Fruit fly (Drosophila melanogaster) whole organism, embryonic: Measurements from ENCODE around the gene CG9222.

Experiments
- ATbp ChIP-seq: fragments of 200-800 bp; sonication (Bioruptor generic); optimal IDR thresholded peaks from 2 replicates; lab custom pipeline; 2017; ENCODE audit warnings: missing biosample characterization, mild to moderate bottlenecking, missing genetic modification characterization, missing genetic modification reagents
- Adf1 ChIP-seq: fragments of 200-800 bp; sonication (Bioruptor generic); IDR thresholded peaks from 2 replicates; pipeline ENCODE4 v1.3.6; 2022; ENCODE audit warnings: missing biosample characterization, missing genetic modification characterization
- B-H2 ChIP-seq: fragments of 200-800 bp; sonication (Bioruptor generic); optimal IDR thresholded peaks from 2 replicates; lab custom pipeline; 2018; ENCODE audit warnings: missing biosample characterization, mild to moderate bottlenecking, missing genetic modification characterization
- CG10543 ChIP-seq: fragments of 200-800 bp; sonication (Bioruptor generic); optimal IDR thresholded peaks from 3 replicates; lab custom pipeline; 2017; ENCODE audit warnings: missing biosample characterization, mild to moderate bottlenecking, missing genetic modification characterization, moderate library complexity
- CG11504 ChIP-seq: fragments of 200-800 bp; sonication (Bioruptor generic); optimal IDR thresholded peaks from 3 replicates; lab custom pipeline; 2019; ENCODE audit warnings: missing biosample characterization, mild to moderate bottlenecking, missing genetic modification characterization, moderate library complexity
- CG11695 ChIP-seq: fragments of 200-800 bp; sonication (Bioruptor generic); IDR thresholded peaks from 3 replicates; pipeline ENCODE4 v1.3.6; 2022; ENCODE audit warnings: missing biosample characterization, missing genetic modification characterization
- CG12071 ChIP-seq: fragments of 200-800 bp; sonication (Bioruptor generic); optimal IDR thresholded peaks from 3 replicates; lab custom pipeline; 2018; ENCODE audit warnings: missing biosample characterization, mild to moderate bottlenecking, missing genetic modification characterization
- CG12104 ChIP-seq: fragments of 200-800 bp; sonication (Bioruptor generic); optimal IDR thresholded peaks from 3 replicates; lab custom pipeline; 2016; ENCODE audit warnings: missing biosample characterization, missing genetic modification characterization
- CG12769 ChIP-seq: fragments of 200-800 bp; sonication (Bioruptor generic); optimal IDR thresholded peaks from 2 replicates; lab custom pipeline; 2019; ENCODE audit warnings: missing biosample characterization, mild to moderate bottlenecking, missing genetic modification characterization, moderate library complexity
- CG13287 ChIP-seq: fragments of 200-800 bp; sonication (Bioruptor generic); IDR thresholded peaks from 2 replicates; pipeline ENCODE4 v1.3.6; 2022; ENCODE audit warnings: missing biosample characterization, missing genetic modification characterization; ENCODE audit not compliant: partially characterized antibody
- CG14014 ChIP-seq: fragments of 200-800 bp; sonication (Bioruptor generic); IDR thresholded peaks from 2 replicates; pipeline ENCODE4 v1.3.6; 2022; ENCODE audit warnings: missing biosample characterization, missing genetic modification characterization
- CG14710 ChIP-seq: fragments of 200-800 bp; sonication (Bioruptor generic); optimal IDR thresholded peaks from 3 replicates; lab custom pipeline; 2019; ENCODE audit warnings: missing biosample characterization, mild to moderate bottlenecking, missing genetic modification characterization, moderate library complexity
- CG1529 ChIP-seq: fragments of 200-800 bp; sonication (Bioruptor generic); optimal IDR thresholded peaks from 3 replicates; lab custom pipeline; 2018; ENCODE audit warnings: missing biosample characterization, missing genetic modification characterization
- CG15514 ChIP-seq: fragments of 200-800 bp; sonication (Bioruptor generic); optimal IDR thresholded peaks from 3 replicates; lab custom pipeline; 2017; ENCODE audit warnings: missing biosample characterization, missing genetic modification characterization, mild to moderate bottlenecking, moderate library complexity, missing genetic modification reagents
- CG16815 ChIP-seq: fragments of 200-800 bp; sonication (Bioruptor generic); optimal IDR thresholded peaks from 3 replicates; lab custom pipeline; 2017; ENCODE audit warnings: missing biosample characterization, mild to moderate bottlenecking, missing genetic modification characterization
- CG18262 ChIP-seq: fragments of 200-800 bp; optimal IDR thresholded peaks from 3 replicates; lab custom pipeline; 2019; ENCODE audit warnings: missing biosample characterization, mild to moderate bottlenecking, missing genetic modification characterization, moderate library complexity
- CG2199 ChIP-seq: fragments of 200-800 bp; sonication (Bioruptor generic); IDR thresholded peaks from 3 replicates; pipeline ENCODE4 v1.3.6; 2022; ENCODE audit warnings: missing biosample characterization, missing genetic modification characterization
- CG2202 ChIP-seq: fragments of 200-800 bp; sonication (Bioruptor generic); optimal IDR thresholded peaks from 2 replicates; lab custom pipeline; 2018; ENCODE audit warnings: missing biosample characterization, mild to moderate bottlenecking, missing genetic modification characterization
- CG6175 ChIP-seq: fragments of 200-800 bp; sonication (Bioruptor generic); IDR thresholded peaks from 3 replicates; pipeline ENCODE4 v1.3.6; 2022; ENCODE audit warnings: missing biosample characterization, missing genetic modification characterization
- CG7271 ChIP-seq: fragments of 200-800 bp; sonication (Bioruptor generic); optimal IDR thresholded peaks from 2 replicates; lab custom pipeline; 2018; ENCODE audit warnings: missing biosample characterization, mild to moderate bottlenecking, missing genetic modification characterization, moderate library complexity
- CG7556 ChIP-seq: fragments of 200-800 bp; sonication (Bioruptor generic); optimal IDR thresholded peaks from 2 replicates; lab custom pipeline; 2017; ENCODE audit warnings: missing biosample characterization, mild to moderate bottlenecking, missing genetic modification characterization
- CG8359 ChIP-seq: fragments of 200-800 bp; sonication (Bioruptor generic); optimal IDR thresholded peaks from 2 replicates; lab custom pipeline; 2017; ENCODE audit warnings: missing biosample characterization, mild to moderate bottlenecking, missing genetic modification characterization, borderline replicate concordance
- Dbx ChIP-seq: fragments of 200-800 bp; sonication (Bioruptor generic); IDR thresholded peaks from 3 replicates; pipeline ENCODE4 v1.3.6; 2022; ENCODE audit warnings: missing biosample characterization, missing genetic modification characterization
- Deaf1 ChIP-seq: fragments of 200-800 bp; optimal IDR thresholded peaks from 3 replicates; lab custom pipeline; 2019; ENCODE audit warnings: missing biosample characterization, mild to moderate bottlenecking, missing genetic modification characterization, moderate library complexity
- Dek ChIP-seq: fragments of 200-800 bp; sonication (Bioruptor generic); optimal IDR thresholded peaks from 3 replicates; lab custom pipeline; 2019; ENCODE audit warnings: missing biosample characterization, mild to moderate bottlenecking, missing genetic modification characterization, moderate library complexity
- Eip74EF ChIP-seq, 2 experiments: fragments of 200-800 bp in 1 of 2; fragments of >200 bp in 1 of 2; sonication (Bioruptor generic) in 1 of 2; optimal IDR thresholded peaks; 2 replicates each; lab custom pipeline; 2017 to 2019; ENCODE audit warnings: missing biosample characterization in 2 of 2, missing genetic modification characterization in 2 of 2, mild to moderate bottlenecking in 1 of 2, moderate library complexity in 1 of 2
- Hand ChIP-seq: fragments of 200-800 bp; sonication (Bioruptor generic); optimal IDR thresholded peaks from 2 replicates; lab custom pipeline; 2017; ENCODE audit warnings: mild to moderate bottlenecking, missing biosample characterization, missing genetic modification reagents, missing genetic modification characterization
- Hmr ChIP-seq: fragments of 200-800 bp; sonication (Bioruptor generic); optimal IDR thresholded peaks from 3 replicates; lab custom pipeline; 2017; ENCODE audit warnings: mild to moderate bottlenecking, missing biosample characterization, missing genetic modification reagents, missing genetic modification characterization
- Poxn ChIP-seq: fragments of 200-800 bp; sonication (Bioruptor generic); IDR thresholded peaks from 2 replicates; pipeline ENCODE4 v1.3.6; 2022; ENCODE audit warnings: missing biosample characterization, missing genetic modification characterization
- Trl ChIP-seq, 3 experiments: fragments of >200 bp in 2 of 3; fragments of 200-800 bp in 1 of 3; sonication (Bioruptor generic) in 1 of 3; optimal IDR thresholded peaks; 2 replicates in 1 of 3; 3 replicates in 2 of 3; lab custom pipeline; 2016 to 2017; ENCODE audit warnings: missing biosample characterization in 1 of 3, missing genetic modification characterization in 1 of 3
- ase ChIP-seq: fragments of 200-800 bp; sonication (Bioruptor generic); IDR thresholded peaks from 3 replicates; pipeline ENCODE4 v1.3.6; 2022; ENCODE audit warnings: missing biosample characterization, missing genetic modification characterization
- cwo ChIP-seq: fragments of 200-800 bp; sonication (Bioruptor generic); optimal IDR thresholded peaks from 3 replicates; lab custom pipeline; 2017; ENCODE audit warnings: missing biosample characterization, missing genetic modification characterization, mild to moderate bottlenecking, moderate library complexity, missing genetic modification reagents
- emc ChIP-seq: fragments of 200-800 bp; sonication (Bioruptor generic); optimal IDR thresholded peaks from 2 replicates; lab custom pipeline; 2016; ENCODE audit warnings: missing biosample characterization, missing genetic modification characterization
- exex ChIP-seq: fragments of 200-800 bp; sonication (Bioruptor generic); optimal IDR thresholded peaks from 4 replicates; lab custom pipeline; 2018; ENCODE audit warnings: missing biosample characterization, mild to moderate bottlenecking, missing genetic modification characterization, moderate library complexity
- fd3F ChIP-seq: fragments of 200-800 bp; sonication (Bioruptor generic); optimal IDR thresholded peaks from 2 replicates; lab custom pipeline; 2018; ENCODE audit warnings: missing biosample characterization, mild to moderate bottlenecking, missing genetic modification characterization, moderate library complexity
- gro ChIP-seq: fragments of 200-800 bp; sonication (Bioruptor generic); optimal IDR thresholded peaks from 2 replicates; lab custom pipeline; 2016; ENCODE audit warnings: missing biosample characterization, missing genetic modification characterization
- h ChIP-seq: fragments of >200 bp; optimal IDR thresholded peaks from 2 replicates; lab custom pipeline; 2017
- hbn ChIP-seq: fragments of 200-800 bp; sonication (Bioruptor generic); IDR thresholded peaks from 2 replicates; pipeline ENCODE4 v1.3.6; 2022; ENCODE audit warnings: missing biosample characterization, missing genetic modification characterization; ENCODE audit not compliant: partially characterized antibody
- ind ChIP-seq: fragments of 200-800 bp; sonication (Bioruptor generic); optimal IDR thresholded peaks from 3 replicates; lab custom pipeline; 2016; ENCODE audit warnings: missing biosample characterization, missing genetic modification characterization
- klu ChIP-seq: fragments of 200-800 bp; sonication (Bioruptor generic); IDR thresholded peaks from 2 replicates; pipeline ENCODE4 v1.3.6; 2022; ENCODE audit warnings: missing biosample characterization, missing genetic modification characterization
- lbe ChIP-seq: fragments of 200-800 bp; sonication (Bioruptor generic); optimal IDR thresholded peaks from 2 replicates; lab custom pipeline; 2016; ENCODE audit warnings: missing biosample characterization, mild to moderate bottlenecking, missing genetic modification characterization
- nerfin-2 ChIP-seq: fragments of 200-800 bp; sonication (Bioruptor generic); IDR thresholded peaks from 2 replicates; pipeline ENCODE4 v1.3.6; 2022; ENCODE audit warnings: missing biosample characterization, missing genetic modification characterization; ENCODE audit not compliant: partially characterized antibody
- peb ChIP-seq: fragments of 200-800 bp; sonication (Bioruptor generic); IDR thresholded peaks from 2 replicates; pipeline ENCODE4 v1.3.6; 2022; ENCODE audit warnings: missing biosample characterization, missing genetic modification characterization
- rib ChIP-seq: fragments of 200-800 bp; sonication (Bioruptor generic); IDR thresholded peaks from 2 replicates; pipeline ENCODE4 v1.3.6; 2022; ENCODE audit warnings: missing biosample characterization, missing genetic modification characterization
- sc ChIP-seq, 3 experiments: fragments of >200 bp in 2 of 3; fragments of 200-800 bp in 1 of 3; sonication (Bioruptor generic) in 1 of 3; optimal IDR thresholded peaks; 2 replicates in 2 of 3; 3 replicates in 1 of 3; lab custom pipeline; 2017; ENCODE audit warnings: mild to moderate bottlenecking in 1 of 3, missing biosample characterization in 1 of 3, missing genetic modification characterization in 1 of 3, missing genetic modification reagents in 1 of 3
- sna ChIP-seq: fragments of 200-800 bp; sonication (Bioruptor generic); IDR thresholded peaks from 2 replicates; pipeline ENCODE4 v1.3.6; 2022; ENCODE audit warnings: missing biosample characterization, missing genetic modification characterization; ENCODE audit not compliant: partially characterized antibody
- sqz ChIP-seq: fragments of 200-800 bp; sonication (Bioruptor generic); optimal IDR thresholded peaks from 3 replicates; lab custom pipeline; 2018; ENCODE audit warnings: missing biosample characterization, mild to moderate bottlenecking, missing genetic modification characterization
- vvl ChIP-seq: fragments of 200-800 bp; sonication (Bioruptor generic); IDR thresholded peaks from 2 replicates; pipeline ENCODE4 v1.3.6; 2022; ENCODE audit warnings: missing biosample characterization, missing genetic modification characterization

The CG9222 gene

DNA sequence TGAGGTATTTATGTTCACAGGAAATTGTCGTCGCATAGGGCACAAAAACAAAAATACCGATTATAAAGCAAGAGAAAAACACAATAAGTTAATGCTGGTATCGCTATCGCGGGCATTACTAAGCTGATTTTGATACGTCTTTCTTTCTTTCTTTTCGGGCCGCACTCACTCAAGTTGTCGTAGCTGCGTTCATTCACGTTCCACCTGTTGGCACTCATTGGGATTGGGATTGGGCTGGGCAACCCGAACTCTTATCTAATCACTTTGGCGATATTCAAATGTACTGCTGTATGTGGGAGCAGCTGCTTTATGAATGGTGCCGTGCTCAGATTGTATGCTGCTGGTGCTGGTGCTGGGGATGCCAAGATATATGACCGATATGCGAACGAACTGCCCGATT, 46.1 kb upstream of the CG9222 start (continued):
- TF ChIP-seq B-H2 (GFP tag; lab: Kevin White, UChicago) = no peak
- no peak for TF ChIP-seq CG16815
- TF ChIP-seq CG10543 (GFP tag; lab: Kevin White, UChicago) = peak; percentile 9
- TF ChIP-seq Deaf1 = peak; percentile 17
- TF ChIP-seq CG11695 (GFP tag; lab: Robert Waterston, UW) = no peak
- no peak for TF ChIP-seq klu (GFP tag; lab: Robert Waterston, UW)
- TF ChIP-seq peb (GFP tag; lab: Robert Waterston, UW) = no peak
- no peak for TF ChIP-seq CG12071
- TF ChIP-seq emc (GFP tag; lab: Kevin White, UChicago) = no peak
- 0 out of 3 replicates have a peak, but pooled peaks have one; percentile 15 for TF ChIP-seq CG6175 (GFP tag; lab: Robert Waterston, UW)
- no peak for TF ChIP-seq CG7556 (GFP tag; lab: Kevin White, UChicago)
- TF ChIP-seq exex = peak; percentile 91
- TF ChIP-seq Adf1 (GFP tag; lab: Robert Waterston, UW) = peak; percentile 26; the same call in 1 of the 2 replicates
- peak; percentile 91 for TF ChIP-seq CG2199 (GFP tag; lab: Robert Waterston, UW)
- no peak for TF ChIP-seq CG1529 (GFP tag; lab: Kevin White, UChicago)
- TF ChIP-seq CG13287 = no peak
- no peak for TF ChIP-seq hbn (GFP tag; lab: Robert Waterston, UW)

dm6 chr2L:6085733-6086317, 45.0 kb upstream of the CG9222 start:
- no peak for TF ChIP-seq ATbp (GFP tag; lab: Kevin White, UChicago)
- no peak for TF ChIP-seq CG11504 (tag; lab: Kevin White, UChicago)
- TF ChIP-seq rib (GFP tag; lab: Robert Waterston, UW) = peak; percentile 98
- TF ChIP-seq CG12104 (GFP tag; lab: Kevin White, UChicago) = no peak
- peak; percentile 36; the same call in 1 of the 2 replicates for TF ChIP-seq vvl (GFP tag; lab: Robert Waterston, UW)
- TF ChIP-seq nerfin-2 = no peak
- no peak for TF ChIP-seq CG2199 (GFP tag; lab: Robert Waterston, UW)
- no peak for TF ChIP-seq Dek (tag; lab: Kevin White, UChicago)
- peak; percentile 36 for TF ChIP-seq CG12769 (tag; lab: Kevin White, UChicago)
- TF ChIP-seq CG7271 = no peak
- peak; percentile 50; the same call in 2 of the 3 replicates for TF ChIP-seq Dbx (GFP tag; lab: Robert Waterston, UW)
- no peak for TF ChIP-seq ase
- TF ChIP-seq CG14710 = no peak
- TF ChIP-seq fd3F (GFP tag; lab: Kevin White, UChicago) = no peak
- no peak for TF ChIP-seq CG14014 (GFP tag; lab: Robert Waterston, UW)
- no peak for TF ChIP-seq h (lab: Kevin White, UChicago)
- peak; percentile 3 for TF ChIP-seq lbe (GFP tag; lab: Kevin White, UChicago)
- TF ChIP-seq Hand = no peak
- no peak for TF ChIP-seq ind
- TF ChIP-seq CG15514 = peak; percentile 21
- TF ChIP-seq CG2202 (tag; lab: Kevin White, UChicago) = no peak
- no peak for TF ChIP-seq Trl (optimal IDR thresholded peaks at IDR 0.05; lab: Kevin White, UChicago)
- TF ChIP-seq Trl (GFP tag; optimal IDR thresholded peaks at IDR 0.05; lab: Kevin White, UChicago) = no peak
- TF ChIP-seq gro = no peak
- TF ChIP-seq CG18262 (tag; lab: Kevin White, UChicago) = no peak
- no peak for TF ChIP-seq Poxn (GFP tag; lab: Robert Waterston, UW)
- peak; percentile 60 for TF ChIP-seq cwo (GFP tag; lab: Kevin White, UChicago)
- TF ChIP-seq sqz (GFP tag; lab: Kevin White, UChicago) = no peak
- no peak for TF ChIP-seq sc (optimal IDR thresholded peaks at IDR 0.05; lab: Kevin White, UChicago)
- TF ChIP-seq sc (GFP tag; optimal IDR thresholded peaks at IDR 0.05; lab: Kevin White, UChicago) = no peak
- peak; percentile 40 for TF ChIP-seq Hmr (GFP tag; lab: Kevin White, UChicago)
- no peak for TF ChIP-seq Eip74EF (GFP tag; optimal IDR thresholded peaks at IDR 0.05; lab: Kevin White, UChicago)
- no peak for TF ChIP-seq CG8359 (GFP tag; lab: Kevin White, UChicago)
- TF ChIP-seq sna = no peak
